Worm (Caenorhabditis elegans) whole organism, L1 larva: ENCODE data around the gene C50C3.12.

ENCODE experiments used
- C04F5.9 ChIP-seq: sonication (generic microtip); optimal IDR thresholded peaks from 2 replicates; lab custom pipeline; 2016; ENCODE audit warnings: missing genetic modification characterization, missing compliant biosample characterization
- C34B4.2 ChIP-seq: sonication (generic microtip); optimal IDR thresholded peaks from 2 replicates; lab custom pipeline; 2017; ENCODE audit warnings: mild to moderate bottlenecking, missing genetic modification characterization, missing compliant biosample characterization
- alr-1 ChIP-seq: fragments of 200-800 bp; sonication (Bioruptor generic); optimal IDR thresholded peaks from 2 replicates; lab custom pipeline; 2018; ENCODE audit warnings: borderline replicate concordance, mild to moderate bottlenecking, missing genetic modification characterization, missing compliant biosample characterization
- aly-2 ChIP-seq: fragments of 150-350 bp; optimal IDR thresholded peaks from 2 replicates; lab custom pipeline; 2014; ENCODE audit warnings: missing biosample characterization, missing genetic modification characterization
- ama-1 ChIP-seq: fragments of 150-350 bp; optimal IDR thresholded peaks from 2 replicates; lab custom pipeline; 2014
- blmp-1 ChIP-seq: fragments of 150-350 bp; optimal IDR thresholded peaks from 2 replicates; lab custom pipeline; 2014; ENCODE audit warnings: missing biosample characterization, missing genetic modification characterization
- ceh-8 ChIP-seq: fragments of 200-800 bp; sonication (Bioruptor generic); optimal IDR thresholded peaks from 2 replicates; lab custom pipeline; 2018; ENCODE audit warnings: mild to moderate bottlenecking, missing genetic modification characterization, moderate library complexity, missing compliant biosample characterization
- ceh-82 ChIP-seq, 3 experiments: fragments of 150-350 bp in 1 of 3; sonication (generic microtip) in 2 of 3; optimal IDR thresholded peaks; 2 replicates each; lab custom pipeline; 2014 to 2017; ENCODE audit warnings: missing biosample characterization in 3 of 3, missing genetic modification characterization in 3 of 3
- ceh-88 ChIP-seq: fragments of 200-800 bp; sonication (Bioruptor generic); IDR thresholded peaks from 2 replicates; pipeline ENCODE4 v1.3.6; 2022; ENCODE audit warnings: missing genetic modification characterization, missing compliant biosample characterization
- dpl-1 ChIP-seq, 3 experiments: fragments of 150-350 bp in 2 of 3; sonication (generic microtip) in 1 of 3; optimal IDR thresholded peaks; 2 replicates each; lab custom pipeline; 2014 to 2017; ENCODE audit warnings: missing biosample characterization in 3 of 3, missing genetic modification characterization in 3 of 3, missing genetic modification reagents in 3 of 3
- efl-1 ChIP-seq, 4 experiments: fragments of 150-350 bp; optimal IDR thresholded peaks in 3 of 4; peaks in 1 of 4; 1 replicate in 1 of 4; 2 replicates in 3 of 4; lab custom pipeline; 2014; ENCODE audit warnings: missing biosample characterization in 2 of 4, missing genetic modification characterization in 2 of 4, missing genetic modification reagents in 2 of 4
- efl-3 ChIP-seq: fragments of 200-800 bp; sonication (Bioruptor generic); optimal IDR thresholded peaks from 2 replicates; lab custom pipeline; 2018; ENCODE audit warnings: mild to moderate bottlenecking, missing genetic modification characterization, missing compliant biosample characterization
- egl-13 ChIP-seq: sonication (generic microtip); optimal IDR thresholded peaks from 2 replicates; lab custom pipeline; 2016; ENCODE audit warnings: missing genotype, missing genetic modification reagents, missing genetic modification characterization, missing compliant biosample characterization
- elt-2 ChIP-seq: sonication (generic microtip); optimal IDR thresholded peaks from 2 replicates; lab custom pipeline; 2016; ENCODE audit warnings: missing genetic modification characterization, mild to moderate bottlenecking, inconsistent platforms, missing compliant biosample characterization, missing genetic modification reagents
- fkh-10 ChIP-seq: sonication (generic microtip); optimal IDR thresholded peaks from 2 replicates; lab custom pipeline; 2017; ENCODE audit warnings: missing biosample characterization, missing genetic modification reagents, missing genetic modification characterization
- fkh-4 ChIP-seq: sonication (generic microtip); optimal IDR thresholded peaks from 2 replicates; lab custom pipeline; 2016; ENCODE audit warnings: missing compliant biosample characterization, missing genetic modification characterization, borderline replicate concordance
- fkh-8 ChIP-seq: sonication (generic microtip); optimal IDR thresholded peaks from 2 replicates; lab custom pipeline; 2016; ENCODE audit warnings: mild to moderate bottlenecking, missing genetic modification characterization, missing compliant biosample characterization
- grh-1 ChIP-seq: fragments of 200-800 bp; sonication (Bioruptor generic); IDR thresholded peaks from 2 replicates; pipeline ENCODE4 v1.3.6; 2022; ENCODE audit warnings: missing genetic modification reagents, missing genetic modification characterization, missing compliant biosample characterization
- irx-1 ChIP-seq: sonication (generic microtip); optimal IDR thresholded peaks from 2 replicates; lab custom pipeline; 2016; ENCODE audit warnings: missing genetic modification characterization, missing compliant biosample characterization
- jun-1 ChIP-seq: fragments of 150-350 bp; optimal IDR thresholded peaks from 2 replicates; lab custom pipeline; 2014; ENCODE audit warnings: missing biosample characterization, missing genetic modification reagents, missing genetic modification characterization
- lin-14 ChIP-seq: fragments of 200-800 bp; sonication (Bioruptor generic); optimal IDR thresholded peaks from 2 replicates; lab custom pipeline; 2018; ENCODE audit warnings: mild to moderate bottlenecking, missing genetic modification characterization, moderate library complexity, missing compliant biosample characterization
- lin-39 ChIP-seq: fragments of 150-350 bp; optimal IDR thresholded peaks from 2 replicates; lab custom pipeline; 2014; ENCODE audit warnings: missing biosample characterization, missing genetic modification reagents, missing genetic modification characterization
- lir-3 ChIP-seq: sonication (generic microtip); optimal IDR thresholded peaks from 2 replicates; lab custom pipeline; 2016; ENCODE audit warnings: mild to moderate bottlenecking, missing genetic modification characterization, moderate library complexity, missing compliant biosample characterization; ENCODE audit not compliant: poor library complexity
- lsy-2 ChIP-seq, 2 experiments: fragments of 150-350 bp; optimal IDR thresholded peaks; 2 replicates each; lab custom pipeline; 2014; ENCODE audit warnings: missing biosample characterization in 2 of 2, missing genetic modification characterization in 2 of 2
- mdl-1 ChIP-seq, 2 experiments: fragments of 150-350 bp; optimal IDR thresholded peaks; 2 replicates each; lab custom pipeline; 2014 to 2017; ENCODE audit warnings: missing biosample characterization in 2 of 2, missing genetic modification characterization in 2 of 2, inconsistent platforms in 1 of 2
- mef-2 ChIP-seq: fragments of 150-350 bp; optimal IDR thresholded peaks from 2 replicates; lab custom pipeline; 2014; ENCODE audit warnings: missing biosample characterization, missing genetic modification characterization
- mep-1 ChIP-seq: fragments of 150-350 bp; optimal IDR thresholded peaks from 2 replicates; lab custom pipeline; 2014; ENCODE audit warnings: missing biosample characterization, missing genetic modification characterization
- nhr-19 ChIP-seq: fragments of 200-800 bp; sonication (Bioruptor generic); conservative IDR thresholded peaks from 2 replicates; pipeline ENCODE4 v1.3.6; 2022; ENCODE audit warnings: missing genetic modification characterization, missing compliant biosample characterization
- nhr-20 ChIP-seq: sonication (generic microtip); optimal IDR thresholded peaks from 2 replicates; lab custom pipeline; 2016; ENCODE audit warnings: mild to moderate bottlenecking, missing genetic modification characterization, missing compliant biosample characterization
- nhr-47 ChIP-seq: sonication (generic microtip); optimal IDR thresholded peaks from 2 replicates; lab custom pipeline; 2016; ENCODE audit warnings: mild to moderate bottlenecking, missing genetic modification characterization, moderate library complexity, missing compliant biosample characterization
- nhr-71 ChIP-seq: sonication (generic microtip); optimal IDR thresholded peaks from 2 replicates; lab custom pipeline; 2016; ENCODE audit warnings: mild to moderate bottlenecking, missing genetic modification characterization, moderate library complexity, missing compliant biosample characterization
- nhr-76 ChIP-seq: sonication (generic microtip); optimal IDR thresholded peaks from 2 replicates; lab custom pipeline; 2017; ENCODE audit warnings: missing biosample characterization, missing genetic modification characterization
- nhr-77 ChIP-seq: fragments of 150-350 bp; optimal IDR thresholded peaks from 2 replicates; lab custom pipeline; 2014; ENCODE audit warnings: missing biosample characterization, missing genetic modification characterization
- nhr-85 ChIP-seq: sonication (generic microtip); peaks from one replicate; lab custom pipeline; 2016; ENCODE audit warnings: missing genetic modification characterization, inconsistent platforms, missing compliant biosample characterization
- nhr-90 ChIP-seq: sonication (generic microtip); optimal IDR thresholded peaks from 2 replicates; lab custom pipeline; 2016; ENCODE audit warnings: mild to moderate bottlenecking, missing genetic modification characterization, missing compliant biosample characterization; ENCODE audit not compliant: poor library complexity
- rnt-1 ChIP-seq: sonication (generic microtip); optimal IDR thresholded peaks from 2 replicates; lab custom pipeline; 2016; ENCODE audit warnings: mild to moderate bottlenecking, missing genetic modification characterization, moderate library complexity, missing compliant biosample characterization
- skn-1 ChIP-seq: fragments of 150-350 bp; optimal IDR thresholded peaks from 2 replicates; lab custom pipeline; 2014; ENCODE audit warnings: missing biosample characterization, missing genetic modification characterization
- sup-37 ChIP-seq: fragments of 200-800 bp; sonication (Bioruptor generic); optimal IDR thresholded peaks from 2 replicates; lab custom pipeline; 2018; ENCODE audit warnings: mild to moderate bottlenecking, missing genetic modification characterization, missing compliant biosample characterization
- swsn-7 ChIP-seq: sonication (generic microtip); optimal IDR thresholded peaks from 2 replicates; lab custom pipeline; 2016; ENCODE audit warnings: missing genetic modification characterization, missing compliant biosample characterization
- tbx-2 ChIP-seq: sonication (generic microtip); optimal IDR thresholded peaks from 2 replicates; lab custom pipeline; 2016; ENCODE audit warnings: missing genetic modification characterization, missing compliant biosample characterization
- tlp-1 ChIP-seq: fragments of 150-350 bp; optimal IDR thresholded peaks from 2 replicates; lab custom pipeline; 2014; ENCODE audit warnings: missing biosample characterization, missing genetic modification characterization
- unc-130 ChIP-seq: fragments of 150-350 bp; optimal IDR thresholded peaks from 2 replicates; lab custom pipeline; 2017; ENCODE audit warnings: missing biosample characterization, missing genetic modification characterization, inconsistent platforms
- unc-62 ChIP-seq: fragments of 150-350 bp; optimal IDR thresholded peaks from 2 replicates; lab custom pipeline; 2014; ENCODE audit warnings: missing biosample characterization, missing genetic modification reagents, missing genetic modification characterization
- unc-86 ChIP-seq: sonication (generic microtip); optimal IDR thresholded peaks from 2 replicates; lab custom pipeline; 2016; ENCODE audit warnings: missing genetic modification characterization, missing compliant biosample characterization
- vab-15 ChIP-seq: sonication (generic microtip); optimal IDR thresholded peaks from 2 replicates; lab custom pipeline; 2017; ENCODE audit warnings: missing genotype, mild to moderate bottlenecking, missing genetic modification characterization, missing compliant biosample characterization
- xbp-1 ChIP-seq: sonication (generic microtip); optimal IDR thresholded peaks from 2 replicates; lab custom pipeline; 2016; ENCODE audit warnings: missing genetic modification characterization, missing compliant biosample characterization

The C50C3.12 gene

ce11 chrIII:8132496-8132895, 43.9 kb upstream of the C50C3.12 start:
- TF ChIP-seq lin-39 (tag; lab: Kevin White, UChicago): no peak
- 0 out of 2 replicates have a peak, but pooled peaks have one; percentile 18 for TF ChIP-seq ceh-88 (GFP tag; lab: Robert Waterston, UW)
- TF ChIP-seq swsn-7 (tag; lab: Kevin White, UChicago): no peak
- peak; percentile 1 for TF ChIP-seq tbx-2 (tag; lab: Kevin White, UChicago)
- TF ChIP-seq nhr-71 (tag; lab: Kevin White, UChicago): no peak
- TF ChIP-seq lsy-2 (tag; optimal IDR thresholded peaks at IDR 0.05; lab: Kevin White, UChicago): peak in 1 of 2 experiments; percentile 43
- no peak for TF ChIP-seq jun-1
- TF ChIP-seq lin-14 (GFP tag; lab: Kevin White, UChicago): peak; percentile 22
- peak; percentile 25; the same call in 1 of the 2 replicates for TF ChIP-seq nhr-19 (GFP tag; lab: Robert Waterston, UW)
- peak; percentile 5 for TF ChIP-seq nhr-85 (tag; lab: Kevin White, UChicago)

ce11 chrIII:8133346-8133745, 43.0 kb upstream of the C50C3.12 start, which contains the start of gene C14B9.2:
C14B9.2 (plus strand) TSS chrIII:8133665.
- TF ChIP-seq irx-1 (tag; lab: Kevin White, UChicago) (no peak), C34B4.2 (tag; lab: Kevin White, UChicago) (no peak), xbp-1 (tag; lab: Kevin White, UChicago) (peak; percentile 50)

- TF ChIP-seq efl-1 (optimal IDR thresholded peaks at IDR 0.05; lab: Kevin White, UChicago): no peak
- peak in 1 of 2 experiments; percentile 88 for TF ChIP-seq efl-1 (GFP tag; optimal IDR thresholded peaks at IDR 0.05 in 1 of 2; lab: Kevin White, UChicago)
- no peak for TF ChIP-seq mep-1 (tag; lab: Kevin White, UChicago)
- TF ChIP-seq elt-2 (tag; lab: Kevin White, UChicago): no peak
- no peak for TF ChIP-seq fkh-4 (tag; lab: Kevin White, UChicago)
- no peak for TF ChIP-seq lir-3 (tag; lab: Kevin White, UChicago)
- peak; percentile 39 for TF ChIP-seq nhr-20
- TF ChIP-seq ama-1 (lab: Kevin White, UChicago): no peak
- no peak for TF ChIP-seq grh-1 (GFP tag; lab: Robert Waterston, UW)
- peak; percentile 49 for TF ChIP-seq nhr-71 (tag; lab: Kevin White, UChicago)
- TF ChIP-seq mdl-1 (tag; optimal IDR thresholded peaks at IDR 0.05; lab: Kevin White, UChicago): peak in 1 of 2 experiments; percentile 34
- no peak for TF ChIP-seq efl-3 (GFP tag; lab: Kevin White, UChicago)
- TF ChIP-seq lin-39 (tag; lab: Kevin White, UChicago): no peak
- TF ChIP-seq mef-2 (tag; lab: Kevin White, UChicago): no peak
- peak; percentile 23 for TF ChIP-seq aly-2 (tag; lab: Kevin White, UChicago)
- no peak for TF ChIP-seq xbp-1 (tag; lab: Kevin White, UChicago)
- TF ChIP-seq alr-1 (tag; lab: Kevin White, UChicago): no peak
- no peak for TF ChIP-seq unc-130
- peak; percentile 3 for TF ChIP-seq rnt-1 (tag; lab: Kevin White, UChicago)
- TF ChIP-seq ceh-82 (tag; optimal IDR thresholded peaks at IDR 0.05; lab: Kevin White, UChicago): no peak
- TF ChIP-seq ceh-88 (GFP tag; lab: Robert Waterston, UW): no peak
- TF ChIP-seq tlp-1 (tag; lab: Kevin White, UChicago): no peak
- no peak for TF ChIP-seq nhr-76 (tag; lab: Kevin White, UChicago)
- peak; percentile 16 for TF ChIP-seq sup-37 (GFP tag; lab: Kevin White, UChicago)
- no peak for TF ChIP-seq ceh-8
- TF ChIP-seq vab-15 (tag; lab: Kevin White, UChicago): no peak
- peak; percentile 37 for TF ChIP-seq nhr-77 (tag; lab: Kevin White, UChicago)
- peak; percentile 16 for TF ChIP-seq skn-1 (tag; lab: Kevin White, UChicago)
- no peak for TF ChIP-seq dpl-1 (GFP tag; optimal IDR thresholded peaks at IDR 0.05; lab: Kevin White, UChicago)
- TF ChIP-seq nhr-90 (tag; lab: Kevin White, UChicago): no peak
- no peak for TF ChIP-seq egl-13 (tag; lab: Kevin White, UChicago)
- TF ChIP-seq fkh-8 (tag; lab: Kevin White, UChicago): no peak
- TF ChIP-seq nhr-19 (GFP tag; lab: Robert Waterston, UW): peak; percentile 44
- TF ChIP-seq unc-86 (tag; lab: Kevin White, UChicago): no peak
- TF ChIP-seq unc-62 (GFP tag; lab: Kevin White, UChicago): no peak
- no peak for TF ChIP-seq lsy-2 (tag; optimal IDR thresholded peaks at IDR 0.05; lab: Kevin White, UChicago)
- TF ChIP-seq nhr-47: no peak
- TF ChIP-seq swsn-7 (tag; lab: Kevin White, UChicago): peak; percentile 15
- no peak for TF ChIP-seq blmp-1
- no peak for TF ChIP-seq C04F5.9 (tag; lab: Kevin White, UChicago)
- TF ChIP-seq fkh-10 (GFP tag; lab: Kevin White, UChicago): no peak
- TF ChIP-seq tbx-2 (tag; lab: Kevin White, UChicago): peak; percentile 42
These were observed 39.8 kb upstream of the C50C3.12 start for ce11 chrIII:8136517-8137099.
